Worm (Caenorhabditis elegans): ENCODE results near the gene K01D12.1.

DNA sequence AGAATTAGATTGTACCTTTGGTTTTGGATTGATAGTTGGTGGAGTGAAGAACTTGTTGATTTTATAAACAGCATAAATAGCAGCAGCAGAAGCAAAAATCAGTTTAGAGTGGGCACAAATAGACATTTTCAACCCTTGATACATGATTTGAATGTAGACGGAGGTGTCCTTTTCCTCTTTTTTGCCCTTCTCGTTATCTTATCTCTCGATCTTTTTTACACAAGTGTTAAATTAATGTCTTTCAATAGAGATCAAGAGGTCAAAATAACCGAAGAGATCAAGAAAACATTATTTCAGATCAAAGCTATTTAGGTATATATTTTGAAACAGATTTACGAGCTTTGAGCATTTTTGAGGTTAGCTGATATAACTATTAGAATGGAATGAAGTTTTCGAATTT lies 34.6 kb downstream of the K01D12.1 start, which contains the start of gene cdr-7:
- TF ChIP-seq ztf-29 (GFP tag; IDR thresholded peaks at IDR 0.05) (no peak), T22C8.4 (GFP tag; IDR thresholded peaks at IDR 0.05) (no peak), tab-1 (GFP tag; IDR thresholded peaks at IDR 0.05) (no peak), klf-2 (GFP tag; conservative IDR thresholded peaks at IDR 0.05) (no peak), ref-1 (GFP tag; conservative IDR thresholded peaks at IDR 0.05) (no peak), ztf-23 (GFP tag; IDR thresholded peaks at IDR 0.05) (no peak), flt-1 (GFP tag; IDR thresholded peaks at IDR 0.05) (no peak), cog-1 (tag; optimal IDR thresholded peaks at IDR 0.05) (no peak), med-1 (GFP tag; optimal IDR thresholded peaks at IDR 0.05; ENCODE audit: insufficient read depth) (no peak)
